Worm (Caenorhabditis elegans): ENCODE measurements around the gene D1014.4.

The D1014.4 gene

ce11 chrV:8129252-8129651, 3.8 kb upstream of the D1014.4 start, which contains the start of gene spr-1:
Gene spr-1, minus strand, starts transcription at chrV:8129352.
- TF ChIP-seq W03F9.2 (tag; optimal IDR thresholded peaks at IDR 0.05) (no peak), dao-5 (tag; optimal IDR thresholded peaks at IDR 0.05) (no peak), him-1 (tag; optimal IDR thresholded peaks at IDR 0.05) (no peak)

ce11 chrV:8129719-8130118, 3.3 kb upstream of the D1014.4 start:
- TF ChIP-seq W03F9.2 (tag; optimal IDR thresholded peaks at IDR 0.05) (peak; percentile 36), dao-5 (tag; optimal IDR thresholded peaks at IDR 0.05) (no peak), him-1 (tag; optimal IDR thresholded peaks at IDR 0.05) (no peak)

ce11 chrV:8130149-8130661, 2.8 kb upstream of the D1014.4 start, which contains the start of gene snap-1:
Gene snap-1, plus strand, starts transcription at chrV:8130611.
- no peak for TF ChIP-seq W03F9.2 (tag; optimal IDR thresholded peaks at IDR 0.05)
- peak; percentile 13 for TF ChIP-seq him-1 (tag; optimal IDR thresholded peaks at IDR 0.05)

ce11 chrV:8130812-8131211, 2.2 kb upstream of the D1014.4 start:
- TF ChIP-seq W03F9.2 (tag; optimal IDR thresholded peaks at IDR 0.05) (no peak), dao-5 (tag; optimal IDR thresholded peaks at IDR 0.05) (no peak), him-1 (tag; optimal IDR thresholded peaks at IDR 0.05) (no peak)

ce11 chrV:8131628-8132027, 1.4 kb upstream of the D1014.4 start:
- no peak for TF ChIP-seq W03F9.2 (tag; optimal IDR thresholded peaks at IDR 0.05)

ce11 chrV:8143605-8144004, 10.6 kb downstream of the D1014.4 start, which contains the start of gene D1014.2:
Gene D1014.2, plus strand, starts transcription at chrV:8143905.
- TF ChIP-seq W03F9.2 (tag; optimal IDR thresholded peaks at IDR 0.05) = no peak
- no peak for TF ChIP-seq him-1 (tag; optimal IDR thresholded peaks at IDR 0.05)
- TF ChIP-seq dao-5 (tag; optimal IDR thresholded peaks at IDR 0.05) = no peak

- TF ChIP-seq dao-5 (tag; optimal IDR thresholded peaks at IDR 0.05) = no peak
- no peak for TF ChIP-seq him-1 (tag; optimal IDR thresholded peaks at IDR 0.05)
- no peak for TF ChIP-seq W03F9.2 (tag; optimal IDR thresholded peaks at IDR 0.05)
Measured at ce11 chrV:8144515-8144914, 11.5 kb downstream of the D1014.4 start.

- TF ChIP-seq dao-5 (tag; optimal IDR thresholded peaks at IDR 0.05) (no peak), him-1 (tag; optimal IDR thresholded peaks at IDR 0.05) (no peak), W03F9.2 (tag; optimal IDR thresholded peaks at IDR 0.05) (no peak)
Measured at ce11 chrV:8145329-8145728, 12.3 kb downstream of the D1014.4 start, which contains the start of gene D1014.13. Gene D1014.13, plus strand, starts transcription at chrV:8145629.

- TF ChIP-seq W03F9.2 (tag; optimal IDR thresholded peaks at IDR 0.05) = no peak
- TF ChIP-seq him-1 (tag; optimal IDR thresholded peaks at IDR 0.05) = no peak
Measured at ce11 chrV:8155743-8156142, 22.7 kb downstream of the D1014.4 start.

- no peak for TF ChIP-seq W03F9.2 (tag; optimal IDR thresholded peaks at IDR 0.05)
- TF ChIP-seq him-1 (tag; optimal IDR thresholded peaks at IDR 0.05) = no peak
- TF ChIP-seq dao-5 (tag; optimal IDR thresholded peaks at IDR 0.05) = no peak
Measured at ce11 chrV:8157446-8157845, 24.4 kb downstream of the D1014.4 start, which contains the start of gene sul-2. Gene sul-2, plus strand, starts transcription at chrV:8157746.

- no peak for TF ChIP-seq dao-5 (tag; optimal IDR thresholded peaks at IDR 0.05)
- no peak for TF ChIP-seq W03F9.2 (tag; optimal IDR thresholded peaks at IDR 0.05)
- no peak for TF ChIP-seq him-1 (tag; optimal IDR thresholded peaks at IDR 0.05)
Measured at ce11 chrV:8159629-8160028, 26.6 kb downstream of the D1014.4 start, which contains the start of gene F20D6.6. Gene F20D6.6, plus strand, starts transcription at chrV:8159929.

- TF ChIP-seq W03F9.2 (tag; optimal IDR thresholded peaks at IDR 0.05) (no peak), him-1 (tag; optimal IDR thresholded peaks at IDR 0.05) (no peak), dao-5 (tag; optimal IDR thresholded peaks at IDR 0.05) (no peak)
Measured at ce11 chrV:8161699-8162098, 28.7 kb downstream of the D1014.4 start, which contains the start of gene F20D6.5. Gene F20D6.5, plus strand, starts transcription at chrV:8161957.

ce11 chrV:8163199-8163598, 30.2 kb downstream of the D1014.4 start:
- no peak for TF ChIP-seq W03F9.2 (tag; optimal IDR thresholded peaks at IDR 0.05)
- TF ChIP-seq dao-5 (tag; optimal IDR thresholded peaks at IDR 0.05) = no peak
- TF ChIP-seq him-1 (tag; optimal IDR thresholded peaks at IDR 0.05) = no peak

ce11 chrV:8168219-8168962, 35.4 kb downstream of the D1014.4 start, which contains the start of gene F20D6.8:
Gene F20D6.8, minus strand, starts transcription at chrV:8168269.
- TF ChIP-seq him-1 (tag; optimal IDR thresholded peaks at IDR 0.05) (no peak), W03F9.2 (tag; optimal IDR thresholded peaks at IDR 0.05) (no peak), dao-5 (tag; optimal IDR thresholded peaks at IDR 0.05) (no peak)
